Fruit fly (Drosophila melanogaster) whole organism, adult: ENCODE results near the gene Flacc.
A peak's percentile ranks its signal among the peaks of the same experiment; 100 is the strongest.

Experiments used
- CG11617 ChIP-seq: fragments of 200-800 bp; sonication (Bioruptor generic); optimal IDR thresholded peaks from 2 replicates; lab custom pipeline; 2017; ENCODE audit warnings: mild to moderate bottlenecking, missing biosample characterization, missing genetic modification reagents, missing genetic modification characterization
- CG12768 ChIP-seq: fragments of 200-800 bp; sonication (Bioruptor generic); optimal IDR thresholded peaks from 2 replicates; lab custom pipeline; 2017; ENCODE audit warnings: missing biosample characterization, missing genetic modification characterization, mild to moderate bottlenecking, moderate library complexity, missing genetic modification reagents
- CG14711 ChIP-seq: fragments of 200-800 bp; sonication (Bioruptor generic); optimal IDR thresholded peaks from 2 replicates; lab custom pipeline; 2018; ENCODE audit warnings: missing biosample characterization, mild to moderate bottlenecking, missing genetic modification characterization, moderate library complexity
- CG1620 ChIP-seq: fragments of 200-800 bp; sonication (Bioruptor generic); optimal IDR thresholded peaks from 2 replicates; lab custom pipeline; 2016; ENCODE audit warnings: missing biosample characterization, missing genetic modification characterization
- CG33017 ChIP-seq: fragments of 200-800 bp; sonication (Bioruptor generic); optimal IDR thresholded peaks from 2 replicates; lab custom pipeline; 2018; ENCODE audit warnings: missing biosample characterization, mild to moderate bottlenecking, missing genetic modification characterization, moderate library complexity
- CG5204 ChIP-seq: fragments of 200-800 bp; sonication (Bioruptor generic); optimal IDR thresholded peaks from 2 replicates; lab custom pipeline; 2016; ENCODE audit warnings: missing biosample characterization, missing genetic modification characterization
- CG7045 ChIP-seq: fragments of 200-800 bp; sonication (Bioruptor generic); optimal IDR thresholded peaks from 2 replicates; lab custom pipeline; 2017; ENCODE audit warnings: missing biosample characterization, mild to moderate bottlenecking, missing genetic modification characterization
- CG7101 ChIP-seq: fragments of 200-800 bp; sonication (Bioruptor generic); optimal IDR thresholded peaks from 2 replicates; lab custom pipeline; 2018; ENCODE audit warnings: missing biosample characterization, mild to moderate bottlenecking, missing genetic modification characterization, moderate library complexity
- Clk ChIP-seq: fragments of 200-800 bp; sonication (Bioruptor generic); optimal IDR thresholded peaks from 2 replicates; lab custom pipeline; 2017; ENCODE audit warnings: missing biosample characterization, missing genetic modification characterization
- Crg-1 ChIP-seq: fragments of 200-800 bp; sonication (Bioruptor generic); optimal IDR thresholded peaks from 2 replicates; lab custom pipeline; 2016; ENCODE audit warnings: missing biosample characterization, missing genetic modification characterization
- Hr96 ChIP-seq: fragments of 200-800 bp; sonication (Bioruptor generic); optimal IDR thresholded peaks from 2 replicates; lab custom pipeline; 2016; ENCODE audit warnings: missing biosample characterization, missing genetic modification characterization
- Mnt ChIP-seq: fragments of 200-800 bp; sonication (Bioruptor generic); optimal IDR thresholded peaks from 2 replicates; lab custom pipeline; 2016; ENCODE audit warnings: missing biosample characterization, mild to moderate bottlenecking, missing genetic modification characterization
- bab1 ChIP-seq: fragments of 200-800 bp; sonication (Bioruptor generic); optimal IDR thresholded peaks from 3 replicates; lab custom pipeline; 2019; ENCODE audit warnings: missing biosample characterization, mild to moderate bottlenecking, missing genetic modification characterization, moderate library complexity
- cic ChIP-seq: fragments of 200-800 bp; sonication (Bioruptor generic); optimal IDR thresholded peaks from 2 replicates; lab custom pipeline; 2017; ENCODE audit warnings: missing biosample characterization, mild to moderate bottlenecking, missing genetic modification characterization, moderate library complexity
- cnc ChIP-seq, 2 experiments: fragments of >200 bp; optimal IDR thresholded peaks; 2 replicates each; lab custom pipeline; 2017
- kay ChIP-seq: fragments of 200-800 bp; sonication (Bioruptor generic); peaks from one replicate; lab custom pipeline; 2016; ENCODE audit warnings: missing biosample characterization, missing genetic modification characterization, borderline replicate concordance
- ovo ChIP-seq: fragments of 200-800 bp; sonication (Bioruptor generic); optimal IDR thresholded peaks from 2 replicates; lab custom pipeline; 2016; ENCODE audit warnings: missing biosample characterization, missing genetic modification characterization
- pad ChIP-seq: fragments of 200-800 bp; sonication (Bioruptor generic); optimal IDR thresholded peaks from 3 replicates; lab custom pipeline; 2017; ENCODE audit warnings: missing biosample characterization, missing genetic modification characterization, mild to moderate bottlenecking, moderate library complexity, missing genetic modification reagents
- tj ChIP-seq: fragments of 200-800 bp; sonication (Bioruptor generic); optimal IDR thresholded peaks from 3 replicates; lab custom pipeline; 2017; ENCODE audit warnings: missing biosample characterization, mild to moderate bottlenecking, missing genetic modification characterization, moderate library complexity
- toe ChIP-seq: fragments of 200-800 bp; sonication (Bioruptor generic); optimal IDR thresholded peaks from 2 replicates; lab custom pipeline; 2016; ENCODE audit warnings: missing biosample characterization, missing genetic modification characterization

Flacc gene

DNA sequence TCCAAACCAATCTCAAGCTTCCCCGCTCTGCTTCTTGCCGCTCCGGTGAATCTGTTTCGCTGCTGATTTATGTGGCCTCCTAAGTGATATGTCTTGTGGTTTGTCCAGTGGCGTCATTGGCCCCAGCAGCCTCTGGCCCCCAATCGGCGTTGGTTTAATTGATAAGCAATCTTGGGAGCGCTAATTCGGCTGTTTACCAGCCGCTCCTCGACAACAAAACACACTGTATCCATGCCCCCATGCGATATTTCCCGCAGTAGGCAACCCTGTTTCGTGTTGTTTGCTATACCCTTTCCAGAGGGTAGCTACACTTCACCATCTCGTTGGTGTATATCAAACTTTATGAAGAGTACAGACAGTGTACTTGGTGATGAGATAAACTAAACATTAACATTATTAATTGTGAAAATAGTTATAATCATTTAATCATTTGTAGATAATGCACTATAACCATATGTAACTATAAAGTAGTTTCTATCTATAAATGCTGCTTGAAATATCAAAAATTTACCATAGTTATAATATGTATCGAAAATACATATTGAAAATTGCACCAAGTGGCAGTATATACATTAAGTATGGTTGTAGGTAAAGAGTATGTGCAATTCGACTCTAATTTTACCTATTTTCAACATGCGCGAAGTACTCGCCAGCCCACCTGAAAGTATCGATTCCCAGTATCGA is 45.0 kb downstream of the Flacc start, which contains the start of gene shop:
Gene shop, minus strand, starts transcription at position 229 of the 684 bp plus-strand sequence.
- TF ChIP-seq tj (GFP tag; lab: Kevin White, UChicago) (peak; percentile 65), ovo (GFP tag; lab: Kevin White, UChicago) (peak; percentile 44), CG33017 (peak; percentile 67), pad (GFP tag; lab: Kevin White, UChicago) (peak; percentile 79), CG1620 (GFP tag; lab: Kevin White, UChicago) (peak; percentile 88), Clk (GFP tag; lab: Kevin White, UChicago) (peak; percentile 48), CG11617 (peak; percentile 89), CG7101 (peak; percentile 86), Hr96 (GFP tag; lab: Kevin White, UChicago) (peak; percentile 84), cnc (optimal IDR thresholded peaks at IDR 0.05; lab: Kevin White, UChicago) (no peak), CG12768 (GFP tag; lab: Kevin White, UChicago) (peak; percentile 67), CG7045 (GFP tag; lab: Kevin White, UChicago) (peak; percentile 73), Crg-1 (peak; percentile 81), toe (GFP tag; lab: Kevin White, UChicago) (peak; percentile 73), cic (GFP tag; lab: Kevin White, UChicago) (no peak), CG14711 (tag; lab: Kevin White, UChicago) (peak; percentile 92), Mnt (peak; percentile 80), bab1 (GFP tag; lab: Kevin White, UChicago) (peak; percentile 77), kay (GFP tag; lab: Kevin White, UChicago) (no peak), CG5204 (GFP tag; lab: Kevin White, UChicago) (peak; percentile 75)

DNA sequence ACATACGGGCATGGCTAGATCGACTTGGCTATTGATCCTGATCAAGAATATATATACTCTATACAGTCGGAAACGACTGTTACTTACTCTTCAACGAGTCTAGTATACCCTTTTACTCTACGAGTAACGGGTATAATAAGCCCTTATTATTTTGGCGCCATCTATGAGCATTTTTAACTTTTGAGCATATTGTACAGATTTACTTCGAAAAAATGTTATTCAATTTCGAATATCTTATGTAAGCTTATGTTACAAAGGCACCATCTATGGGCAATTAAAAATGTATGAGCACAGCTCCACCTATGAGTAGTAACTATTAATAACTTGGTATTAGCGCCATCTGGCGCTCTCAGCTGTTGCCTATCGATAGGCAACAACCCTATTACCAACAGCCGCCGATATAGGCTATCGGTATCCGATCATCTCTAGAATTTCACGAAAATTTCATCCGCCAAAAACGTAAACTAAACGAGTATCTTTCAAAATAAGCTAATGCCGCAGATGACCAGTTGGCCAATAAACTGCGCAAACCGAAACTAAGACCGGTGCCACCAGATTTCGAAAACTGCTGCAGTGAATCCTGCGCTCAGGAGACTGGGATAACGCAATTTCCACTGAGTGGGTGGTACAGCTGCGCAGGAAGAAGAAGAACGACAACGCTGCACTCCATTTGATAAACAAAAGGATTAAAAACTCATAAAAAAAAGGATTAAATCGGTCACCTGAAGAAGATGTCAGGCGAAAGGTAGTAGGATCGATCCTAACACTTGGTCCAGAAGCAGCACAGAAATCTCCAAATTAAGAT is 50.0 kb downstream of the Flacc start, which contains the start of gene htk:
Gene htk, plus strand, starts transcription at position 435 of the 805 bp plus-strand sequence.
- peak; percentile 88 for TF ChIP-seq CG1620 (GFP tag; lab: Kevin White, UChicago)
- TF ChIP-seq Clk (GFP tag; lab: Kevin White, UChicago): no peak
- TF ChIP-seq Crg-1: peak; percentile 70
- TF ChIP-seq cic (GFP tag; lab: Kevin White, UChicago): no peak
- peak; percentile 23 for TF ChIP-seq tj (GFP tag; lab: Kevin White, UChicago)
- TF ChIP-seq CG12768 (GFP tag; lab: Kevin White, UChicago): no peak
- no peak for TF ChIP-seq CG7045 (GFP tag; lab: Kevin White, UChicago)
- no peak for TF ChIP-seq CG33017
- no peak for TF ChIP-seq cnc (optimal IDR thresholded peaks at IDR 0.05; lab: Kevin White, UChicago)
- TF ChIP-seq CG11617: peak; percentile 5
- peak; percentile 78 for TF ChIP-seq bab1 (GFP tag; lab: Kevin White, UChicago)
- TF ChIP-seq CG5204 (GFP tag; lab: Kevin White, UChicago): no peak
- TF ChIP-seq Hr96 (GFP tag; lab: Kevin White, UChicago): peak; percentile 61
- TF ChIP-seq CG7101: peak; percentile 80
- peak; percentile 77 for TF ChIP-seq ovo (GFP tag; lab: Kevin White, UChicago)
- no peak for TF ChIP-seq toe (GFP tag; lab: Kevin White, UChicago)
- TF ChIP-seq Mnt: peak; percentile 70
- TF ChIP-seq CG14711 (tag; lab: Kevin White, UChicago): peak; percentile 96
- peak; percentile 60 for TF ChIP-seq pad (GFP tag; lab: Kevin White, UChicago)
- no peak for TF ChIP-seq kay (GFP tag; lab: Kevin White, UChicago)
